Worm (Caenorhabditis elegans) whole organism, early embryonic: ENCODE data around the gene myo-2.

ENCODE experiments used
- B0310.2 ChIP-seq: sonication (generic microtip); optimal IDR thresholded peaks from 2 replicates; lab custom pipeline; 2016; ENCODE audit warnings: mild to moderate bottlenecking, missing genetic modification characterization, missing compliant biosample characterization
- F13C5.2 ChIP-seq: sonication (generic microtip); optimal IDR thresholded peaks from 2 replicates; lab custom pipeline; 2017; ENCODE audit warnings: mild to moderate bottlenecking, missing genetic modification characterization, inconsistent platforms, missing compliant biosample characterization
- aly-1 ChIP-seq: sonication (generic microtip); optimal IDR thresholded peaks from 2 replicates; lab custom pipeline; 2016; ENCODE audit warnings: missing genetic modification characterization, missing compliant biosample characterization
- ama-1 ChIP-seq: fragments of 150-350 bp; optimal IDR thresholded peaks from 2 replicates; lab custom pipeline; 2014
- ceh-13 ChIP-seq: fragments of 200-800 bp; sonication (Bioruptor generic); optimal IDR thresholded peaks from 2 replicates; lab custom pipeline; 2018; ENCODE audit warnings: mild to moderate bottlenecking, missing genetic modification characterization, missing compliant biosample characterization
- ceh-36 ChIP-seq: sonication (generic microtip); optimal IDR thresholded peaks from 2 replicates; lab custom pipeline; 2016; ENCODE audit warnings: missing genetic modification characterization, inconsistent platforms, missing compliant biosample characterization
- ets-7 ChIP-seq: sonication (generic microtip); optimal IDR thresholded peaks from 2 replicates; lab custom pipeline; 2016; ENCODE audit warnings: missing genotype, missing genetic modification characterization, missing compliant biosample characterization
- flt-1 ChIP-seq: fragments of 200-800 bp; sonication (Bioruptor generic); IDR thresholded peaks from 2 replicates; pipeline ENCODE4 v1.3.6; 2022; ENCODE audit warnings: missing genetic modification characterization, missing compliant biosample characterization
- hmbx-1 ChIP-seq: sonication (generic microtip); optimal IDR thresholded peaks from 2 replicates; lab custom pipeline; 2016; ENCODE audit warnings: mild to moderate bottlenecking, missing genetic modification characterization, missing compliant biosample characterization
- hmg-4 ChIP-seq: fragments of 200-800 bp; sonication (Bioruptor generic); optimal IDR thresholded peaks from 2 replicates; lab custom pipeline; 2018; ENCODE audit warnings: mild to moderate bottlenecking, missing genetic modification characterization, missing compliant biosample characterization
- hnd-1 ChIP-seq: sonication (generic microtip); optimal IDR thresholded peaks from 2 replicates; lab custom pipeline; 2016; ENCODE audit warnings: missing genetic modification characterization, missing compliant biosample characterization
- pes-1 ChIP-seq: fragments of 200-800 bp; sonication (Bioruptor generic); IDR thresholded peaks from 2 replicates; pipeline ENCODE4 v1.3.6; 2022; ENCODE audit warnings: missing genetic modification reagents, missing genetic modification characterization, missing compliant biosample characterization
- scrt-1 ChIP-seq: fragments of 200-800 bp; sonication (Bioruptor generic); IDR thresholded peaks from 2 replicates; pipeline ENCODE4 v1.3.6; 2022; ENCODE audit warnings: missing genetic modification characterization, missing compliant biosample characterization
- sea-1 ChIP-seq: fragments of 200-800 bp; sonication (Bioruptor generic); conservative IDR thresholded peaks from 2 replicates; pipeline ENCODE4 v1.3.6; 2022; ENCODE audit warnings: missing genetic modification characterization, missing compliant biosample characterization
- tbx-11 ChIP-seq: fragments of 200-800 bp; sonication (Bioruptor generic); IDR thresholded peaks from 2 replicates; pipeline ENCODE4 v1.3.6; 2022; ENCODE audit warnings: missing genetic modification characterization, missing compliant biosample characterization
- tbx-37 ChIP-seq: fragments of 200-800 bp; sonication (Bioruptor generic); conservative IDR thresholded peaks from 2 replicates; pipeline ENCODE4 v1.3.6; 2022; ENCODE audit warnings: missing genetic modification reagents, missing genetic modification characterization, missing compliant biosample characterization
- tra-4 ChIP-seq: sonication (generic microtip); optimal IDR thresholded peaks from 2 replicates; lab custom pipeline; 2017; ENCODE audit warnings: missing genetic modification characterization, missing compliant biosample characterization

myo-2 gene

DNA sequence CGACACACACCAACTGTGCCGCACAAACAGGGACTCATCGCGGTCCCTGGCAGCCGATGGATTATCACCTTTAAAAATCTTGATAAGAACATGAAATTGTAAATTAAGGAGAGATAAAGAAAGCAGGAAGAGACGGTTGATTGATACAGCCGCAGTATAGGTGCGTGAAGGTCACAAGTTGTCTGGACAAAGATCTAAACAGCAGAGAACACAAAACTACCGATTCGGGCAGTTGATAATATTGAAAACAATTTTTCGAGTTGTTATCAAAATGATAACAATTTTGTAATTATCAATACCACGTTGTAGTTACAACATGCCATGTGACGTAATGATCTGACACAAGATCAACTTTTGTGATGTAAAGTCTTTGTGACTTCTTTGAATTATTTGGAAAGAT is 32.9 kb downstream of the myo-2 start:
- no peak for TF ChIP-seq hmbx-1
- no peak for TF ChIP-seq hmg-4 (GFP tag; lab: Kevin White, UChicago)
- no peak for TF ChIP-seq scrt-1 (GFP tag; lab: Robert Waterston, UW)
- TF ChIP-seq sea-1 (GFP tag; lab: Robert Waterston, UW), result no peak

DNA sequence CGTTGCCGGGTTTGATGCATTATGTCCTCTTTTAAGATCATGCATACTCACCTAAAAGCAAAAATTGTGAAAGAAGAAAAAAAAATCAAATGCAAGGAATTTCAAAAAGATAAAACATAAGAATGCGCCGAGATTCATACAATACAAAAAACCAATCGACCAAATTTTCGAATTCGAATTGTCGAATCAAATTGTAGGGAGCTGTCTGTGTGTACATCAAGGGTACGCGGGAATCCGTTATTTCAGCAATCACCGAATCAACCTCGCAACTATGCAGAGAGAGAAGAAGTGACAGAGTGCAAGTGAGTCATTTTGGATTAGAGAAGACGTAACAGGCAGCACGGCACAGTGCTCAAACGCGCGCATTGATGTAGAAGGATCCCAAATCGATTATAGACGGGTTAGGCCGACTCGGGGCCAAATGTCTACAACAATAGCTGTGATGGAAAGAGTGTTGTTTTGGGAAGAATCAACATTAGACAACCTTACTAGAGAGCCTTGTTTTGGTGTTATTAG is 35.5 kb downstream of the myo-2 start, which contains the start of gene sdz-19:
TSS of gene sdz-19 (minus strand) at position 51 of the 516 bp plus-strand sequence.
- TF ChIP-seq tra-4 (tag; lab: Kevin White, UChicago) (peak; percentile 0), F13C5.2 (tag; lab: Kevin White, UChicago) (no peak), ama-1 (lab: Kevin White, UChicago) (peak; percentile 59)

DNA sequence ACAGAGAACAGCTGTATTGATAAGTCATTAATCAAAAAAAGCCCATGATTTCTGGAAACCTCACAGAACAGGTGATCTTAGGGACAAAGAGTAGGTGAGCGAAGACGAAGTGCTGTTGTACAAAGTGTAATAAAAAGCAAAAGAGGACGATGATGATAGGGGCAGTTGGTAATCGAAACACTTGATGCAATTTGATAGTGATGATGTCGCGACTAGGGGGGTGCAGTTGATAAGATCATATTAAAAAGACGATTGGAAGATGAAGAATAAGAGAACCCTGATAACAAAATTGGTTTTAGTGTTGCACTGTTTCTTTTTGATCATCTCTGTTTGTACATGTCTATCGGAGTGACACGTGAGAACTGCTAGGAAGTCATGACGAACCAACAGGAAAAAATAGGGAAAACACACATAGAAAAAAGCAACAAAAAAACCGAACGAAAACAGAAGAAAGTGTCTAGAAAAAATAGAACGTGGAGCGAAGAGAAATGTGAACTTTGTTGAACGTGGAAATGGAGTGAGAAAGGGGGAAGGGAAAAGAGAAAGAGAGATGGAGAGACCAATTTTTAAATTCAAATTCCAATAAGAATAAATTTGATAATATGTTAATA is 41.6 kb downstream of the myo-2 start:
- TF ChIP-seq F13C5.2 (tag; lab: Kevin White, UChicago), result no peak
- TF ChIP-seq B0310.2 (tag; lab: Kevin White, UChicago), result no peak
- no peak for TF ChIP-seq hmg-4 (GFP tag; lab: Kevin White, UChicago)
- no peak for TF ChIP-seq sea-1 (GFP tag; lab: Robert Waterston, UW)

DNA sequence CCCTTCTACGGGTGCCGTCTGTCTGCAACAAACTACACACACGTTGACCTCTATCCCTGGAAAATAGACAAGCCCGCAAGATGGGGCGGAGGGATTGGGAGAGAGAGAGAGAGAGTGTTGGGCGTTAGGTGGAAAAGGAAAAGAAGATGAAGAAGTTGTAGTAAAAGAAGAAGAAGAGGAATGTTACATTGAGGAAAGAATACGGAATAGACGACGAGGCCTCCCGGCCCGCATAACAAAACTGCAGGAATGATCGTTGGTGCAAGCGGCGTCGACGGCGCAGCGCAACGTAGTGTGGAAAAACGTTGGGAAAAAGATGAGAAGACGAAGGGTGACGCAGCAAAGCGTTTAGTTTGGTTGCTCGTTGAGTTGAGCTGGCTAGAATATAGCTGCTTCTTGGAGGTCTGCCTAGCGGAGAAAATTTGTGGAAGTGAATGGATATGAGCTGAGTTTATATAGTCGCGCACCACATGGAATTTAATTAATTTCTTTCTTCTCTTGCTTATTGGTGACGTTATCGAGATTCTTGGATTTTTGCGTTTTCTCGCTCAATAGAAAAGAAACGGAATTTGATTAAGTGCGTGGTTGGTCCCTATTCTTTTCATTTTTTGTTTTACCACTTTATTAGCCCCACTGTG is 42.4 kb downstream of the myo-2 start:
- TF ChIP-seq F13C5.2 (tag; lab: Kevin White, UChicago) (no peak), ceh-13 (GFP tag; lab: Kevin White, UChicago) (no peak), ets-7 (tag; lab: Kevin White, UChicago) (peak; percentile 24), hmbx-1 (peak; percentile 14), tra-4 (tag; lab: Kevin White, UChicago) (no peak), tbx-37 (GFP tag; lab: Robert Waterston, UW) (no peak), aly-1 (tag; lab: Kevin White, UChicago) (peak; percentile 44), hmg-4 (GFP tag; lab: Kevin White, UChicago) (peak; percentile 80), scrt-1 (GFP tag; lab: Robert Waterston, UW) (no peak), tbx-11 (GFP tag; lab: Robert Waterston, UW) (no peak), sea-1 (GFP tag; lab: Robert Waterston, UW) (no peak), B0310.2 (tag; lab: Kevin White, UChicago) (no peak), ceh-36 (tag; lab: Kevin White, UChicago) (no peak), flt-1 (GFP tag; lab: Robert Waterston, UW) (no peak), pes-1 (GFP tag; lab: Robert Waterston, UW) (no peak), ama-1 (lab: Kevin White, UChicago) (no peak), hnd-1 (tag; lab: Kevin White, UChicago) (no peak)

DNA sequence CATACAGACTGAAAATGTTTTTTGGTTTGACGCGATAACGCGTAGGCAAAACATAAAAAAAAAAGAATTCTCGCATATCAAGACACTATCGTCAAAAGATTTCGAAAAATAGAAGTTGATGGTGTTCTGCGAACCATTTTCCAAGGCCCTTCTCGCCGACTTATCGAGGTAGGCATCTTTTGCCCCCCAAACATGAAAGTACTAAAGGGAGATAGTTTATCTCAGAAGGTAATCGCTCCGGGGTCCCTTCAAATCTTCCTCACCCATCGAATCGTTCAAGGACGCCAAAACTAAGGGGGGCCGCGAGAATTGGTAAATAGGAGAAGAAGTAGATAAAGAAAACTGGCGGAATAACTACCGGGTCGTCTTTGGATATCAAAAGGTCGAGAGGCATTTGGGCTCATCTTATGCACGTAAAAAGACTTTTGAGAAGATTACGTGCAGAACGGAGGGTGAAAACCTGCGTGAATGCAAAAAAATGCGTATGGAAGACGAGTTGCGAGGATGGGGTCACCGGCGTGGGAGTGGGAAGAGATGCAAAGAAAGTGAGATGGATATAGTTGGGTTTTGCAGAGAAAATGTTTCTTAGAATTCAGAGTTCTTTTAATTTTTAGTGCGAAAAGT is 43.6 kb downstream of the myo-2 start:
- TF ChIP-seq pes-1 (GFP tag; lab: Robert Waterston, UW) (no peak), hmg-4 (GFP tag; lab: Kevin White, UChicago) (peak; percentile 12), tbx-11 (GFP tag; lab: Robert Waterston, UW) (no peak)

DNA sequence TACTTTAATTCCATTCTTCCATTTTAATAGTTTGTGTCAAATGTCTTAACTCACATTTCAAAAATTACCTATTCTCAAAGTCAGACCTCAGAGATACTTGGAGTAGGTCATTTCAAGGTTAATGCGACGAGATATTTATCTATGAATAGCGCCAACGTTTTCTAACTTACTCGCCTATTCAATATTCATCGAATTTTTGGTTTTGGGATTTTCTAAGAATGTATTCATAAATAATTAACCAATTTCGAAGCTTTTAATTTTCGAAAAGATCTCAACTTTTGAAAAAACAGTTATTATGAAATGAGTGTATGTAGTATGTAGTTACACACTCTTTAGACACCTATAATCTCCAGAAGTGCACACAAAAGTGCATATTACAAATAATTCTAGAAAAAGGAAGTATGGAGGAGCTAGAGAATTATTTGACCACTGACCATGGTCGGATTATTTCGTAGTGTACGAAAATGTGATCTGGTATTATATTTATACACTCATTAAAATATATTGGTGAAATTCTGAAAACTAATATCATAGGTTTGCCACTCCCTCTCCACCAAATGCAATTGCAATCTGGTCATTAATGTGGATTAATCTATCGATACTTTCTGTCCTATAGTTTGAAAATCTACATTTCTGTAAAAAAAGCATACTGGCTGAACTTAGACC is 44.7 kb downstream of the myo-2 start:
- TF ChIP-seq hmg-4 (GFP tag; lab: Kevin White, UChicago), result no peak
- TF ChIP-seq hmbx-1, result no peak
- no peak for TF ChIP-seq tbx-37 (GFP tag; lab: Robert Waterston, UW)

DNA sequence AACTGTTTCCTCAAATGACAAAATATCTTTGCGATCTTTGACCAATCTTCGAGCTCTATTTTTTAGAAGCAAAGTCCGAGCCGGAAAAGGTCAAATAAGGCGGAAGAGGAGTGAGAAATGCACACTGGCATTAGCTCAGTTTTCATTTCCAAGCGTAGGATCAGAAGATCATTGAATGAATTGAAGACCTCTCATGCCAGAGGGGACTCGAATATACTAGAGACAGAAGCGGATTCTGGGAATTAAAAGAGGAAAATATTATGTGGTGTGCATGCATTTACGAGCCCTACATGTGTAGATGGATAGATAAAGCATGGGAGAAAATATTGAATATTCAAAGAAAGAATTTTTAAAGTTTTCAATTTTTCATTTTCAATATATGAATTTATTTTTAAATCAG is 45.6 kb downstream of the myo-2 start:
- TF ChIP-seq ceh-36 (tag; lab: Kevin White, UChicago) (no peak), aly-1 (tag; lab: Kevin White, UChicago) (no peak), tbx-11 (GFP tag; lab: Robert Waterston, UW) (no peak), tbx-37 (GFP tag; lab: Robert Waterston, UW) (no peak), pes-1 (GFP tag; lab: Robert Waterston, UW) (no peak), ets-7 (tag; lab: Kevin White, UChicago) (no peak), F13C5.2 (tag; lab: Kevin White, UChicago) (no peak), hmg-4 (GFP tag; lab: Kevin White, UChicago) (no peak), hnd-1 (tag; lab: Kevin White, UChicago) (no peak), sea-1 (GFP tag; lab: Robert Waterston, UW) (no peak)
